Fruit fly (Drosophila melanogaster) whole organism, embryonic: ENCODE measurements around the gene iav.

ENCODE experiments used
- ATbp ChIP-seq: fragments of 200-800 bp; sonication (Bioruptor generic); optimal IDR thresholded peaks from 2 replicates; lab custom pipeline; 2017; ENCODE audit warnings: missing biosample characterization, mild to moderate bottlenecking, missing genetic modification characterization, missing genetic modification reagents
- Ada2b ChIP-seq: fragments of 200-800 bp; sonication (Bioruptor generic); IDR thresholded peaks from 2 replicates; pipeline ENCODE4 v1.3.6; 2022; ENCODE audit warnings: missing biosample characterization, missing genetic modification characterization
- BtbVII ChIP-seq: fragments of 200-800 bp; sonication (Bioruptor generic); optimal IDR thresholded peaks from 3 replicates; lab custom pipeline; 2017; ENCODE audit warnings: missing biosample characterization, mild to moderate bottlenecking, missing genetic modification characterization
- CG10147 ChIP-seq: fragments of 200-800 bp; sonication (Bioruptor generic); optimal IDR thresholded peaks from 2 replicates; lab custom pipeline; 2019; ENCODE audit warnings: missing biosample characterization, mild to moderate bottlenecking, missing genetic modification characterization, moderate library complexity
- CG11504 ChIP-seq: fragments of 200-800 bp; sonication (Bioruptor generic); optimal IDR thresholded peaks from 3 replicates; lab custom pipeline; 2019; ENCODE audit warnings: missing biosample characterization, mild to moderate bottlenecking, missing genetic modification characterization, moderate library complexity
- CG12236 ChIP-seq: fragments of 200-800 bp; sonication (Bioruptor generic); optimal IDR thresholded peaks from 2 replicates; lab custom pipeline; 2016; ENCODE audit warnings: missing biosample characterization, missing genetic modification characterization
- CG15011 ChIP-seq: fragments of 200-800 bp; sonication (Bioruptor generic); optimal IDR thresholded peaks from 3 replicates; lab custom pipeline; 2018; ENCODE audit warnings: missing biosample characterization, mild to moderate bottlenecking, missing genetic modification characterization
- CG15601 ChIP-seq: fragments of 200-800 bp; sonication (Bioruptor generic); optimal IDR thresholded peaks from 3 replicates; lab custom pipeline; 2019; ENCODE audit warnings: missing biosample characterization, mild to moderate bottlenecking, missing genetic modification characterization, moderate library complexity
- CG16779 ChIP-seq: fragments of 200-800 bp; sonication (Bioruptor generic); IDR thresholded peaks from 2 replicates; pipeline ENCODE4 v1.3.6; 2022; ENCODE audit warnings: missing biosample characterization, missing genetic modification characterization
- CG17385 ChIP-seq: fragments of 200-800 bp; sonication (Bioruptor generic); optimal IDR thresholded peaks from 3 replicates; lab custom pipeline; 2018; ENCODE audit warnings: missing biosample characterization, mild to moderate bottlenecking, missing genetic modification characterization
- CG2120 ChIP-seq: fragments of 200-800 bp; sonication (Bioruptor generic); optimal IDR thresholded peaks from 3 replicates; lab custom pipeline; 2016; ENCODE audit warnings: missing biosample characterization, missing genetic modification characterization
- CG2202 ChIP-seq: fragments of 200-800 bp; sonication (Bioruptor generic); optimal IDR thresholded peaks from 2 replicates; lab custom pipeline; 2018; ENCODE audit warnings: missing biosample characterization, mild to moderate bottlenecking, missing genetic modification characterization
- CG32532 ChIP-seq: fragments of 200-800 bp; sonication (Bioruptor generic); IDR thresholded peaks from 2 replicates; pipeline ENCODE4 v1.3.6; 2022; ENCODE audit warnings: missing biosample characterization, missing genetic modification characterization
- CG33213 ChIP-seq: fragments of 200-800 bp; sonication (Bioruptor generic); optimal IDR thresholded peaks from 3 replicates; lab custom pipeline; 2016; ENCODE audit warnings: missing biosample characterization, missing genetic modification characterization
- CG34422 ChIP-seq: fragments of 200-800 bp; sonication (Bioruptor generic); IDR thresholded peaks from 3 replicates; pipeline ENCODE4 v1.3.6; 2022; ENCODE audit warnings: missing biosample characterization, missing genetic modification characterization
- CG3838 ChIP-seq: fragments of 200-800 bp; sonication (Bioruptor generic); optimal IDR thresholded peaks from 3 replicates; lab custom pipeline; 2016; ENCODE audit warnings: missing biosample characterization, missing genetic modification characterization
- CG4424 ChIP-seq: fragments of 200-800 bp; sonication (Bioruptor generic); optimal IDR thresholded peaks from 3 replicates; lab custom pipeline; 2016; ENCODE audit warnings: missing biosample characterization, missing genetic modification characterization
- CG9215 ChIP-seq: fragments of 200-800 bp; sonication (Bioruptor generic); IDR thresholded peaks from 2 replicates; pipeline ENCODE4 v1.3.6; 2022; ENCODE audit warnings: missing biosample characterization, missing genetic modification characterization
- CoRest ChIP-seq: fragments of 200-800 bp; sonication (Bioruptor generic); optimal IDR thresholded peaks from 3 replicates; lab custom pipeline; 2018; ENCODE audit warnings: missing biosample characterization, mild to moderate bottlenecking, missing genetic modification characterization, moderate library complexity
- Dref ChIP-seq: fragments of 200-800 bp; sonication (Bioruptor generic); IDR thresholded peaks from 2 replicates; pipeline ENCODE4 v1.3.6; 2022; ENCODE audit warnings: missing biosample characterization, missing genetic modification characterization
- Gug ChIP-seq: fragments of 200-800 bp; sonication (Bioruptor generic); IDR thresholded peaks from 4 replicates; pipeline ENCODE4 v1.3.6; 2022; ENCODE audit warnings: missing biosample characterization, missing genetic modification characterization
- HmgD ChIP-seq: fragments of 200-800 bp; sonication (Bioruptor generic); optimal IDR thresholded peaks from 3 replicates; lab custom pipeline; 2016; ENCODE audit warnings: missing biosample characterization, missing genetic modification characterization
- Max ChIP-seq: fragments of 200-800 bp; sonication (Bioruptor generic); optimal IDR thresholded peaks from 2 replicates; lab custom pipeline; 2016; ENCODE audit warnings: missing biosample characterization, mild to moderate bottlenecking, missing genetic modification characterization
- Rx ChIP-seq: fragments of 200-800 bp; sonication (Bioruptor generic); IDR thresholded peaks from 2 replicates; pipeline ENCODE4 v1.3.6; 2022; ENCODE audit warnings: missing biosample characterization, missing genetic modification characterization
- Tbp ChIP-seq: fragments of >200 bp; optimal IDR thresholded peaks from 2 replicates; lab custom pipeline; 2018; ENCODE audit warnings: missing biosample characterization, missing genetic modification characterization
- ara ChIP-seq: fragments of 200-800 bp; sonication (Bioruptor generic); IDR thresholded peaks from 2 replicates; pipeline ENCODE4 v1.3.6; 2022; ENCODE audit warnings: missing biosample characterization, missing genetic modification characterization
- bab2 ChIP-seq: fragments of 200-800 bp; sonication (Bioruptor generic); optimal IDR thresholded peaks from 2 replicates; lab custom pipeline; 2016; ENCODE audit warnings: missing biosample characterization, missing genetic modification characterization
- crol ChIP-seq: fragments of 200-800 bp; sonication (Bioruptor generic); IDR thresholded peaks from 2 replicates; pipeline ENCODE4 v1.3.6; 2022; ENCODE audit warnings: missing biosample characterization, missing genetic modification characterization
- crp ChIP-seq, 2 experiments: fragments of 200-800 bp; sonication (Bioruptor generic); optimal IDR thresholded peaks; 2 replicates in 1 of 2; 3 replicates in 1 of 2; lab custom pipeline; 2017; ENCODE audit warnings: missing biosample characterization in 2 of 2, missing genetic modification characterization in 2 of 2, mild to moderate bottlenecking in 1 of 2, moderate library complexity in 1 of 2
- dm ChIP-seq: fragments of 200-800 bp; sonication (Bioruptor generic); optimal IDR thresholded peaks from 3 replicates; lab custom pipeline; 2016; ENCODE audit warnings: missing biosample characterization, missing genetic modification characterization
- esg ChIP-seq: fragments of 200-800 bp; sonication (Bioruptor generic); conservative IDR thresholded peaks from 2 replicates; pipeline ENCODE4 v1.3.6; 2022; ENCODE audit warnings: missing biosample characterization, missing genetic modification characterization
- grn ChIP-seq: fragments of 200-800 bp; sonication (Bioruptor generic); optimal IDR thresholded peaks from 3 replicates; lab custom pipeline; 2017; ENCODE audit warnings: missing biosample characterization, missing genetic modification characterization
- jigr1 ChIP-seq: fragments of 200-800 bp; sonication (Bioruptor generic); IDR thresholded peaks from 3 replicates; pipeline ENCODE4 v1.3.6; 2022; ENCODE audit warnings: missing biosample characterization, missing genetic modification characterization
- jumu ChIP-seq: fragments of 200-800 bp; sonication (Bioruptor generic); optimal IDR thresholded peaks from 3 replicates; lab custom pipeline; 2016; ENCODE audit warnings: missing biosample characterization, missing genetic modification characterization
- kah ChIP-seq: fragments of 200-800 bp; sonication (Bioruptor generic); optimal IDR thresholded peaks from 2 replicates; lab custom pipeline; 2018; ENCODE audit warnings: missing biosample characterization, mild to moderate bottlenecking, missing genetic modification characterization
- kni ChIP-seq: fragments of 200-800 bp; sonication (Bioruptor generic); optimal IDR thresholded peaks from 3 replicates; lab custom pipeline; 2017; ENCODE audit warnings: mild to moderate bottlenecking, missing biosample characterization, missing genetic modification reagents, missing genetic modification characterization
- nerfin-1 ChIP-seq: fragments of 200-800 bp; sonication (Bioruptor generic); optimal IDR thresholded peaks from 3 replicates; lab custom pipeline; 2019; ENCODE audit warnings: missing biosample characterization, mild to moderate bottlenecking, missing genetic modification characterization, moderate library complexity
- nerfin-2 ChIP-seq: fragments of 200-800 bp; sonication (Bioruptor generic); IDR thresholded peaks from 2 replicates; pipeline ENCODE4 v1.3.6; 2022; ENCODE audit warnings: missing biosample characterization, missing genetic modification characterization; ENCODE audit not compliant: partially characterized antibody
- nom ChIP-seq: fragments of 200-800 bp; sonication (Bioruptor generic); optimal IDR thresholded peaks from 2 replicates; lab custom pipeline; 2017; ENCODE audit warnings: missing biosample characterization, missing genetic modification characterization, mild to moderate bottlenecking, moderate library complexity, missing genetic modification reagents
- pros ChIP-seq: fragments of 200-800 bp; sonication (Bioruptor generic); optimal IDR thresholded peaks from 3 replicates; lab custom pipeline; 2019; ENCODE audit warnings: missing biosample characterization, mild to moderate bottlenecking, missing genetic modification characterization, moderate library complexity
- ro ChIP-seq: fragments of 200-800 bp; sonication (Bioruptor generic); IDR thresholded peaks from 2 replicates; pipeline ENCODE4 v1.3.6; 2022; ENCODE audit warnings: missing biosample characterization, missing genetic modification characterization
- sim ChIP-seq: fragments of 200-800 bp; sonication (Bioruptor generic); IDR thresholded peaks from 2 replicates; pipeline ENCODE4 v1.3.6; 2022; ENCODE audit warnings: missing biosample characterization, missing genetic modification characterization
- sima ChIP-seq: fragments of 200-800 bp; sonication (Bioruptor generic); optimal IDR thresholded peaks from 2 replicates; lab custom pipeline; 2016; ENCODE audit warnings: missing biosample characterization, missing genetic modification characterization
- slou ChIP-seq: fragments of 200-800 bp; sonication (Bioruptor generic); optimal IDR thresholded peaks from 3 replicates; lab custom pipeline; 2016; ENCODE audit warnings: missing biosample characterization, missing genetic modification characterization
- sqz ChIP-seq: fragments of 200-800 bp; sonication (Bioruptor generic); optimal IDR thresholded peaks from 3 replicates; lab custom pipeline; 2018; ENCODE audit warnings: missing biosample characterization, mild to moderate bottlenecking, missing genetic modification characterization
- ssp ChIP-seq: fragments of 200-800 bp; sonication (Bioruptor generic); IDR thresholded peaks from 2 replicates; pipeline ENCODE4 v1.3.6; 2022; ENCODE audit warnings: missing biosample characterization, missing genetic modification characterization
- stwl ChIP-seq: fragments of 200-800 bp; sonication (Bioruptor generic); optimal IDR thresholded peaks from 3 replicates; lab custom pipeline; 2018; ENCODE audit warnings: missing biosample characterization, mild to moderate bottlenecking, missing genetic modification characterization, moderate library complexity
- yki ChIP-seq: fragments of >200 bp; optimal IDR thresholded peaks from 3 replicates; lab custom pipeline; 2018

The iav gene

dm6 chrX:6803880-6804484, 9.8 kb upstream of the iav start (continued):
- TF ChIP-seq Ada2b (GFP tag; lab: Robert Waterston, UW) = no peak
- TF ChIP-seq ro (GFP tag; lab: Robert Waterston, UW) = no peak
- no peak for TF ChIP-seq Tbp
- peak; percentile 1 for TF ChIP-seq kni (GFP tag; lab: Kevin White, UChicago)
- peak; percentile 89 for TF ChIP-seq CG17385
- TF ChIP-seq slou (GFP tag; lab: Kevin White, UChicago) = no peak
- TF ChIP-seq CG2120 (GFP tag; lab: Kevin White, UChicago) = no peak
- TF ChIP-seq CG34422 (GFP tag; lab: Robert Waterston, UW) = peak; percentile 9; the same call in 1 of the 3 replicates
- peak; percentile 47 for TF ChIP-seq nom (GFP tag; lab: Kevin White, UChicago)
- peak; percentile 0 for TF ChIP-seq kah (GFP tag; lab: Kevin White, UChicago)
- no peak for TF ChIP-seq CG15011 (GFP tag; lab: Kevin White, UChicago)
- TF ChIP-seq Max (GFP tag; lab: Kevin White, UChicago) = no peak
- no peak for TF ChIP-seq nerfin-1 (tag; lab: Kevin White, UChicago)
- peak; percentile 48 for TF ChIP-seq pros
- peak; percentile 41; the same call in 1 of the 2 replicates for TF ChIP-seq crol
- TF ChIP-seq CG16779 (GFP tag; lab: Robert Waterston, UW) = no peak
- no peak for TF ChIP-seq CG4424 (GFP tag; lab: Kevin White, UChicago)
- no peak for TF ChIP-seq CG9215 (GFP tag; lab: Robert Waterston, UW)
- TF ChIP-seq CG12236 = no peak
- TF ChIP-seq, all 482 proteins: peak for 10

dm6 chrX:6804485-6805295, 9.1 kb upstream of the iav start:
- TF ChIP-seq CoRest (tag; lab: Kevin White, UChicago) (peak; percentile 66), ara (GFP tag; lab: Robert Waterston, UW) (peak; percentile 87), CG15601 (tag; lab: Kevin White, UChicago) (peak; percentile 64), Dref (GFP tag; lab: Robert Waterston, UW) (0 out of 2 replicates have a peak, but pooled peaks have one; percentile 16), CG2202 (peak; percentile 39), sim (GFP tag; lab: Robert Waterston, UW) (peak; percentile 72; the same call in 1 of the 2 replicates), yki (peak; percentile 34), CG11504 (no peak), grn (GFP tag; lab: Kevin White, UChicago) (no peak), sima (GFP tag; lab: Kevin White, UChicago) (no peak), jumu (peak; percentile 55), sqz (no peak), CG10147 (GFP tag; lab: Kevin White, UChicago) (peak; percentile 49), dm (GFP tag; lab: Kevin White, UChicago) (peak; percentile 13), esg (GFP tag; lab: Robert Waterston, UW) (peak; percentile 85), jigr1 (GFP tag; lab: Robert Waterston, UW) (peak; percentile 74; the same call in 2 of the 3 replicates), CG3838 (GFP tag; lab: Kevin White, UChicago) (peak; percentile 60), nerfin-2 (GFP tag; lab: Robert Waterston, UW) (no peak), ATbp (GFP tag; lab: Kevin White, UChicago) (peak; percentile 80), Rx (GFP tag; lab: Robert Waterston, UW) (peak; percentile 89), bab2 (GFP tag; lab: Kevin White, UChicago) (peak; percentile 73), ssp (GFP tag; lab: Robert Waterston, UW) (peak; percentile 76), crp (GFP tag; optimal IDR thresholded peaks at IDR 0.05; lab: Kevin White, UChicago) (peak in 1 of 2 experiments; percentile 17), crol (peak; percentile 47; the same call in 1 of the 2 replicates), stwl (tag; lab: Kevin White, UChicago) (no peak), CG32532 (GFP tag; lab: Robert Waterston, UW) (peak; percentile 88), HmgD (GFP tag; lab: Kevin White, UChicago) (no peak), Gug (GFP tag; lab: Robert Waterston, UW) (peak; percentile 90), BtbVII (GFP tag; lab: Kevin White, UChicago) (peak; percentile 13), CG33213 (GFP tag; lab: Kevin White, UChicago) (peak; percentile 56)
